Fruit fly (Drosophila melanogaster): ENCODE results near the gene nAChRalpha6.

The nAChRalpha6 gene

dm6 chr2L:9886086-9886485, at the start of gene nAChRalpha6:
TSS of gene nAChRalpha6 (minus strand) at chr2L:9886250.
- TF ChIP-seq CG7101 (tag; optimal IDR thresholded peaks at IDR 0.05) (no peak), cnc (optimal IDR thresholded peaks at IDR 0.05) (no peak), toe (GFP tag; optimal IDR thresholded peaks at IDR 0.05) (no peak), Clk (GFP tag; optimal IDR thresholded peaks at IDR 0.05) (no peak), CG5204 (GFP tag; optimal IDR thresholded peaks at IDR 0.05) (no peak), kay (GFP tag; ENCODE audit: borderline replicate concordance) (no peak), Hr96 (GFP tag; optimal IDR thresholded peaks at IDR 0.05) (no peak), CG11617 (GFP tag; optimal IDR thresholded peaks at IDR 0.05) (no peak), CG33017 (tag; optimal IDR thresholded peaks at IDR 0.05) (no peak), CG14711 (tag; optimal IDR thresholded peaks at IDR 0.05) (no peak), ovo (GFP tag; optimal IDR thresholded peaks at IDR 0.05) (no peak), tj (GFP tag; optimal IDR thresholded peaks at IDR 0.05) (no peak), Crg-1 (GFP tag; optimal IDR thresholded peaks at IDR 0.05) (no peak), bab1 (GFP tag; optimal IDR thresholded peaks at IDR 0.05) (no peak), pad (GFP tag; optimal IDR thresholded peaks at IDR 0.05) (no peak)

dm6 chr2L:9933063-9933462, 47.0 kb upstream of the nAChRalpha6 start, which contains the start of gene Cpr30F:
TSS of gene Cpr30F (minus strand) at chr2L:9933163.
- TF ChIP-seq CG7101 (tag; optimal IDR thresholded peaks at IDR 0.05) (no peak), Mnt (GFP tag; optimal IDR thresholded peaks at IDR 0.05) (no peak), kay (GFP tag; ENCODE audit: borderline replicate concordance) (no peak), cic (GFP tag; optimal IDR thresholded peaks at IDR 0.05) (no peak), tj (GFP tag; optimal IDR thresholded peaks at IDR 0.05) (no peak), Crg-1 (GFP tag; optimal IDR thresholded peaks at IDR 0.05) (no peak), CG1620 (GFP tag; optimal IDR thresholded peaks at IDR 0.05) (no peak), toe (GFP tag; optimal IDR thresholded peaks at IDR 0.05) (no peak), Clk (GFP tag; optimal IDR thresholded peaks at IDR 0.05) (no peak), pad (GFP tag; optimal IDR thresholded peaks at IDR 0.05) (no peak), cnc (optimal IDR thresholded peaks at IDR 0.05) (no peak), Hr96 (GFP tag; optimal IDR thresholded peaks at IDR 0.05) (no peak), CG7045 (GFP tag; optimal IDR thresholded peaks at IDR 0.05) (no peak), CG11617 (GFP tag; optimal IDR thresholded peaks at IDR 0.05) (no peak)

dm6 chr2L:9930280-9930679, 44.2 kb upstream of the nAChRalpha6 start, which contains the start of gene CG42367:
TSS of gene CG42367 (plus strand) at chr2L:9930580.
- no peak for TF ChIP-seq CG14711 (tag; optimal IDR thresholded peaks at IDR 0.05)
- no peak for TF ChIP-seq CG1620 (GFP tag; optimal IDR thresholded peaks at IDR 0.05)
- TF ChIP-seq CG7045 (GFP tag; optimal IDR thresholded peaks at IDR 0.05) = no peak
- no peak for TF ChIP-seq CG12768 (GFP tag; optimal IDR thresholded peaks at IDR 0.05)
- no peak for TF ChIP-seq ovo (GFP tag; optimal IDR thresholded peaks at IDR 0.05)
- no peak for TF ChIP-seq Clk (GFP tag; optimal IDR thresholded peaks at IDR 0.05)
- no peak for TF ChIP-seq CG33017 (tag; optimal IDR thresholded peaks at IDR 0.05)
- no peak for TF ChIP-seq cnc (optimal IDR thresholded peaks at IDR 0.05)
- TF ChIP-seq Mnt (GFP tag; optimal IDR thresholded peaks at IDR 0.05) = no peak
- TF ChIP-seq pad (GFP tag; optimal IDR thresholded peaks at IDR 0.05) = no peak
- no peak for TF ChIP-seq CG7101 (tag; optimal IDR thresholded peaks at IDR 0.05)
- TF ChIP-seq CG5204 (GFP tag; optimal IDR thresholded peaks at IDR 0.05) = no peak
- TF ChIP-seq toe (GFP tag; optimal IDR thresholded peaks at IDR 0.05) = no peak
- TF ChIP-seq Hr96 (GFP tag; optimal IDR thresholded peaks at IDR 0.05) = no peak
- no peak for TF ChIP-seq cic (GFP tag; optimal IDR thresholded peaks at IDR 0.05)
- no peak for TF ChIP-seq kay (GFP tag; ENCODE audit: borderline replicate concordance)
- TF ChIP-seq Crg-1 (GFP tag; optimal IDR thresholded peaks at IDR 0.05) = no peak
- TF ChIP-seq tj (GFP tag; optimal IDR thresholded peaks at IDR 0.05) = no peak
- TF ChIP-seq CG11617 (GFP tag; optimal IDR thresholded peaks at IDR 0.05) = no peak

dm6 chr2L:9924765-9925164, 38.7 kb upstream of the nAChRalpha6 start, which contains the start of the genes TbCMF46 and CG42366:
TSS of gene TbCMF46 (minus strand) at chr2L:9924865.
TSS of gene CG42366 (plus strand) at chr2L:9925161.
- no peak for TF ChIP-seq ovo (GFP tag; optimal IDR thresholded peaks at IDR 0.05)
- TF ChIP-seq cnc (optimal IDR thresholded peaks at IDR 0.05) = no peak
- TF ChIP-seq toe (GFP tag; optimal IDR thresholded peaks at IDR 0.05) = no peak
- no peak for TF ChIP-seq Mnt (GFP tag; optimal IDR thresholded peaks at IDR 0.05)
- TF ChIP-seq CG1620 (GFP tag; optimal IDR thresholded peaks at IDR 0.05) = no peak
- TF ChIP-seq Crg-1 (GFP tag; optimal IDR thresholded peaks at IDR 0.05) = no peak
- TF ChIP-seq Hr96 (GFP tag; optimal IDR thresholded peaks at IDR 0.05) = no peak

dm6 chr2L:9921401-9921800, 35.4 kb upstream of the nAChRalpha6 start, which contains the start of gene CG4592:
TSS of gene CG4592 (plus strand) at chr2L:9921633.
- TF ChIP-seq CG1620 (GFP tag; optimal IDR thresholded peaks at IDR 0.05) (peak; percentile 12), CG33017 (tag; optimal IDR thresholded peaks at IDR 0.05) (peak; percentile 72), kay (GFP tag; ENCODE audit: borderline replicate concordance) (peak; percentile 88), CG7045 (GFP tag; optimal IDR thresholded peaks at IDR 0.05) (peak; percentile 72), CG14711 (tag; optimal IDR thresholded peaks at IDR 0.05) (peak; percentile 66), Mnt (GFP tag; optimal IDR thresholded peaks at IDR 0.05) (peak; percentile 51), Hr96 (GFP tag; optimal IDR thresholded peaks at IDR 0.05) (peak; percentile 69), pad (GFP tag; optimal IDR thresholded peaks at IDR 0.05) (peak; percentile 25), Crg-1 (GFP tag; optimal IDR thresholded peaks at IDR 0.05) (no peak), CG11617 (GFP tag; optimal IDR thresholded peaks at IDR 0.05) (peak; percentile 79), cnc (optimal IDR thresholded peaks at IDR 0.05) (no peak), toe (GFP tag; optimal IDR thresholded peaks at IDR 0.05) (peak; percentile 67), CG5204 (GFP tag; optimal IDR thresholded peaks at IDR 0.05) (peak; percentile 40), cic (GFP tag; optimal IDR thresholded peaks at IDR 0.05) (peak; percentile 24), tj (GFP tag; optimal IDR thresholded peaks at IDR 0.05) (peak; percentile 56), Clk (GFP tag; optimal IDR thresholded peaks at IDR 0.05) (no peak), bab1 (GFP tag; optimal IDR thresholded peaks at IDR 0.05) (peak; percentile 85), ovo (GFP tag; optimal IDR thresholded peaks at IDR 0.05) (no peak), CG7101 (tag; optimal IDR thresholded peaks at IDR 0.05) (peak; percentile 78), CG12768 (GFP tag; optimal IDR thresholded peaks at IDR 0.05) (peak; percentile 82)

- TF ChIP-seq CG11617 (GFP tag; optimal IDR thresholded peaks at IDR 0.05) = no peak
- no peak for TF ChIP-seq CG7045 (GFP tag; optimal IDR thresholded peaks at IDR 0.05)
- TF ChIP-seq toe (GFP tag; optimal IDR thresholded peaks at IDR 0.05) = no peak
- TF ChIP-seq CG33017 (tag; optimal IDR thresholded peaks at IDR 0.05) = no peak
- no peak for TF ChIP-seq bab1 (GFP tag; optimal IDR thresholded peaks at IDR 0.05)
- no peak for TF ChIP-seq CG1620 (GFP tag; optimal IDR thresholded peaks at IDR 0.05)
- no peak for TF ChIP-seq CG12768 (GFP tag; optimal IDR thresholded peaks at IDR 0.05)
- TF ChIP-seq CG5204 (GFP tag; optimal IDR thresholded peaks at IDR 0.05) = no peak
- no peak for TF ChIP-seq cic (GFP tag; optimal IDR thresholded peaks at IDR 0.05)
These were observed 33.9 kb upstream of the nAChRalpha6 start, which contains the start of gene CG4594 for dm6 chr2L:9919949-9920348. TSS of gene CG4594 (plus strand) at chr2L:9920160.

Data from whole organism, adult.